Fruit fly (Drosophila melanogaster) whole organism, adult: ENCODE results near the gene CG13116.
A peak's percentile ranks its signal among the peaks of the same experiment; 100 is the strongest.

ENCODE experiments used
- CG11617 ChIP-seq: fragments of 200-800 bp; sonication (Bioruptor generic); optimal IDR thresholded peaks from 2 replicates; lab custom pipeline; 2017; ENCODE audit warnings: mild to moderate bottlenecking, missing biosample characterization, missing genetic modification reagents, missing genetic modification characterization
- CG12768 ChIP-seq: fragments of 200-800 bp; sonication (Bioruptor generic); optimal IDR thresholded peaks from 2 replicates; lab custom pipeline; 2017; ENCODE audit warnings: missing biosample characterization, missing genetic modification characterization, mild to moderate bottlenecking, moderate library complexity, missing genetic modification reagents
- CG14711 ChIP-seq: fragments of 200-800 bp; sonication (Bioruptor generic); optimal IDR thresholded peaks from 2 replicates; lab custom pipeline; 2018; ENCODE audit warnings: missing biosample characterization, mild to moderate bottlenecking, missing genetic modification characterization, moderate library complexity
- CG1620 ChIP-seq: fragments of 200-800 bp; sonication (Bioruptor generic); optimal IDR thresholded peaks from 2 replicates; lab custom pipeline; 2016; ENCODE audit warnings: missing biosample characterization, missing genetic modification characterization
- CG33017 ChIP-seq: fragments of 200-800 bp; sonication (Bioruptor generic); optimal IDR thresholded peaks from 2 replicates; lab custom pipeline; 2018; ENCODE audit warnings: missing biosample characterization, mild to moderate bottlenecking, missing genetic modification characterization, moderate library complexity
- CG5204 ChIP-seq: fragments of 200-800 bp; sonication (Bioruptor generic); optimal IDR thresholded peaks from 2 replicates; lab custom pipeline; 2016; ENCODE audit warnings: missing biosample characterization, missing genetic modification characterization
- CG7045 ChIP-seq: fragments of 200-800 bp; sonication (Bioruptor generic); optimal IDR thresholded peaks from 2 replicates; lab custom pipeline; 2017; ENCODE audit warnings: missing biosample characterization, mild to moderate bottlenecking, missing genetic modification characterization
- CG7101 ChIP-seq: fragments of 200-800 bp; sonication (Bioruptor generic); optimal IDR thresholded peaks from 2 replicates; lab custom pipeline; 2018; ENCODE audit warnings: missing biosample characterization, mild to moderate bottlenecking, missing genetic modification characterization, moderate library complexity
- Clk ChIP-seq: fragments of 200-800 bp; sonication (Bioruptor generic); optimal IDR thresholded peaks from 2 replicates; lab custom pipeline; 2017; ENCODE audit warnings: missing biosample characterization, missing genetic modification characterization
- Crg-1 ChIP-seq: fragments of 200-800 bp; sonication (Bioruptor generic); optimal IDR thresholded peaks from 2 replicates; lab custom pipeline; 2016; ENCODE audit warnings: missing biosample characterization, missing genetic modification characterization
- Hr96 ChIP-seq: fragments of 200-800 bp; sonication (Bioruptor generic); optimal IDR thresholded peaks from 2 replicates; lab custom pipeline; 2016; ENCODE audit warnings: missing biosample characterization, missing genetic modification characterization
- Mnt ChIP-seq: fragments of 200-800 bp; sonication (Bioruptor generic); optimal IDR thresholded peaks from 2 replicates; lab custom pipeline; 2016; ENCODE audit warnings: missing biosample characterization, mild to moderate bottlenecking, missing genetic modification characterization
- bab1 ChIP-seq: fragments of 200-800 bp; sonication (Bioruptor generic); optimal IDR thresholded peaks from 3 replicates; lab custom pipeline; 2019; ENCODE audit warnings: missing biosample characterization, mild to moderate bottlenecking, missing genetic modification characterization, moderate library complexity
- cic ChIP-seq: fragments of 200-800 bp; sonication (Bioruptor generic); optimal IDR thresholded peaks from 2 replicates; lab custom pipeline; 2017; ENCODE audit warnings: missing biosample characterization, mild to moderate bottlenecking, missing genetic modification characterization, moderate library complexity
- cnc ChIP-seq, 2 experiments: fragments of >200 bp; optimal IDR thresholded peaks; 2 replicates each; lab custom pipeline; 2017
- kay ChIP-seq: fragments of 200-800 bp; sonication (Bioruptor generic); peaks from one replicate; lab custom pipeline; 2016; ENCODE audit warnings: missing biosample characterization, missing genetic modification characterization, borderline replicate concordance
- ovo ChIP-seq: fragments of 200-800 bp; sonication (Bioruptor generic); optimal IDR thresholded peaks from 2 replicates; lab custom pipeline; 2016; ENCODE audit warnings: missing biosample characterization, missing genetic modification characterization
- pad ChIP-seq: fragments of 200-800 bp; sonication (Bioruptor generic); optimal IDR thresholded peaks from 3 replicates; lab custom pipeline; 2017; ENCODE audit warnings: missing biosample characterization, missing genetic modification characterization, mild to moderate bottlenecking, moderate library complexity, missing genetic modification reagents
- tj ChIP-seq: fragments of 200-800 bp; sonication (Bioruptor generic); optimal IDR thresholded peaks from 3 replicates; lab custom pipeline; 2017; ENCODE audit warnings: missing biosample characterization, mild to moderate bottlenecking, missing genetic modification characterization, moderate library complexity
- toe ChIP-seq: fragments of 200-800 bp; sonication (Bioruptor generic); optimal IDR thresholded peaks from 2 replicates; lab custom pipeline; 2016; ENCODE audit warnings: missing biosample characterization, missing genetic modification characterization

CG13116 gene

dm6 chr2L:9766758-9767157 is 37.0 kb downstream of the CG13116 start, which contains the start of gene CG4017:
Gene CG4017, plus strand, starts transcription at chr2L:9767058.
- no peak for TF ChIP-seq ovo (GFP tag; lab: Kevin White, UChicago)
- TF ChIP-seq CG7101 (tag; lab: Kevin White, UChicago): no peak
- no peak for TF ChIP-seq CG11617 (GFP tag; lab: Kevin White, UChicago)
- TF ChIP-seq kay: no peak
- TF ChIP-seq bab1 (GFP tag; lab: Kevin White, UChicago): no peak
- TF ChIP-seq CG14711: no peak
- TF ChIP-seq toe (GFP tag; lab: Kevin White, UChicago): no peak

dm6 chr2L:9768735-9769134 is 39.0 kb downstream of the CG13116 start, which contains the start of gene CG17633:
Gene CG17633, plus strand, starts transcription at chr2L:9769060.
- no peak for TF ChIP-seq CG14711
- no peak for TF ChIP-seq ovo (GFP tag; lab: Kevin White, UChicago)

DNA sequence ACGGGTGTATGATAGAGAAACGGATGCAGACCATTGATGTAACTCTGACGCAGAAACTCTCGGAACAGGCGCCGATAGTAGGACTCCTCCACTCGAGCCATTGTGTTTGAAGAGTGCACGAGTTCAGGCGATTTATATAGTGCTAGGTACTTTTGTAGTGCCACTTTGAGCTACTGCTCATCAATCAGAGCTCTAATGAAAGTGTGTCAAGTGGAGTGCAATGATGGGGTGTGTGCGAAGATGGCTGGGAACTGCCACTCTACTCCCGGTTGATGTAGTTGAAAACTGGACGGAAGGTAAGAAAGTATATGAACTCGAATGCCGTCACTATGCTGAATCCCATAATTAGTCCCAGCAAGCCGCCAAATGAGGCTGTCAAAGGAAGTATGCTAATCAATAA is 41.2 kb downstream of the CG13116 start, which contains the start of gene ppk18:
Gene ppk18 (minus strand): TSS at position 101 of the 400 bp plus-strand sequence.
- TF ChIP-seq Crg-1: no peak
- no peak for TF ChIP-seq cic
- TF ChIP-seq ovo (GFP tag; lab: Kevin White, UChicago): no peak
- TF ChIP-seq Hr96: no peak
- TF ChIP-seq CG7045 (GFP tag; lab: Kevin White, UChicago): no peak

dm6 chr2L:9774980-9775628 is 45.4 kb downstream of the CG13116 start, which contains the start of the genes ppk11 and ppk16:
Gene ppk11, minus strand, starts transcription at chr2L:9775030.
Gene ppk16, minus strand, starts transcription at chr2L:9775030.
- peak; percentile 16 for TF ChIP-seq CG11617 (GFP tag; lab: Kevin White, UChicago)
- no peak for TF ChIP-seq CG7045 (GFP tag; lab: Kevin White, UChicago)
- TF ChIP-seq CG33017: no peak
- no peak for TF ChIP-seq Hr96
- no peak for TF ChIP-seq bab1 (GFP tag; lab: Kevin White, UChicago)
- TF ChIP-seq cnc (optimal IDR thresholded peaks at IDR 0.05; lab: Kevin White, UChicago): no peak
- no peak for TF ChIP-seq CG5204 (GFP tag; lab: Kevin White, UChicago)
- peak; percentile 10 for TF ChIP-seq Crg-1
- TF ChIP-seq pad (GFP tag; lab: Kevin White, UChicago): no peak
- TF ChIP-seq Clk (GFP tag; lab: Kevin White, UChicago): no peak
- no peak for TF ChIP-seq tj
- peak; percentile 35 for TF ChIP-seq kay
- TF ChIP-seq toe (GFP tag; lab: Kevin White, UChicago): no peak
- TF ChIP-seq CG1620 (GFP tag; lab: Kevin White, UChicago): no peak
- no peak for TF ChIP-seq cic
- no peak for TF ChIP-seq CG12768 (GFP tag; lab: Kevin White, UChicago)
- TF ChIP-seq Mnt (GFP tag; lab: Kevin White, UChicago): peak; percentile 10
- peak; percentile 2 for TF ChIP-seq ovo (GFP tag; lab: Kevin White, UChicago)
- TF ChIP-seq CG14711: peak; percentile 16
- peak; percentile 25 for TF ChIP-seq CG7101 (tag; lab: Kevin White, UChicago)

DNA sequence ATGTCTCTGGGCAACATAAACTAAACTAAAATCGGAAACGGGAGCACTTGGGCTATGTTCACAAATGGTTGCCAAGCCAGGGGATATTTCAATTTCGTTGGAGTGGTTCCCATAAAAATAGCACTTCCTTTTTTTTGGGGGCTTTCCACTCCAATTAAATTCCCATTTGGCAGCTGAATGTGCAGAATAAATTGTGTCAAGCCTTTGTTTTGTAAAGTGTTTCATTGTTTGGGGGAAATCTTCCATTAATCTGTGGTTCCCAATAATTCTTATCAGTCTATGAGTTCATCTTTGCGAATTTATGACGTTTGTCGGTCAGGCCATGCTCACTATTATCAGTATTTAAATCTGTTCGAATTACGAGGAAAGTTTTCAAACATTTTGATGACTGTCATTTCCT is 48.2 kb downstream of the CG13116 start:
- TF ChIP-seq pad (GFP tag; lab: Kevin White, UChicago) (no peak), CG7101 (tag; lab: Kevin White, UChicago) (no peak), Crg-1 (no peak), CG7045 (GFP tag; lab: Kevin White, UChicago) (no peak), ovo (GFP tag; lab: Kevin White, UChicago) (no peak), Clk (GFP tag; lab: Kevin White, UChicago) (no peak), Mnt (GFP tag; lab: Kevin White, UChicago) (no peak), CG12768 (GFP tag; lab: Kevin White, UChicago) (no peak), CG33017 (no peak), kay (no peak), Hr96 (no peak)

- no peak for TF ChIP-seq toe (GFP tag; lab: Kevin White, UChicago)
- no peak for TF ChIP-seq CG5204 (GFP tag; lab: Kevin White, UChicago)
- no peak for TF ChIP-seq CG7045 (GFP tag; lab: Kevin White, UChicago)
- TF ChIP-seq CG33017: no peak
- no peak for TF ChIP-seq CG7101 (tag; lab: Kevin White, UChicago)
- no peak for TF ChIP-seq Crg-1
- TF ChIP-seq kay: no peak
- TF ChIP-seq CG11617 (GFP tag; lab: Kevin White, UChicago): no peak
- TF ChIP-seq CG1620 (GFP tag; lab: Kevin White, UChicago): no peak
- no peak for TF ChIP-seq CG12768 (GFP tag; lab: Kevin White, UChicago)
- TF ChIP-seq Mnt (GFP tag; lab: Kevin White, UChicago): no peak
- no peak for TF ChIP-seq cnc (optimal IDR thresholded peaks at IDR 0.05; lab: Kevin White, UChicago)
- no peak for TF ChIP-seq Hr96
- TF ChIP-seq tj: no peak
- TF ChIP-seq cic: no peak
These were observed 48.7 kb downstream of the CG13116 start for dm6 chr2L:9778416-9778815.

dm6 chr2L:9779147-9779546 is 49.4 kb downstream of the CG13116 start:
- TF ChIP-seq CG1620 (GFP tag; lab: Kevin White, UChicago) (no peak), cnc (optimal IDR thresholded peaks at IDR 0.05; lab: Kevin White, UChicago) (no peak), CG14711 (no peak), Mnt (GFP tag; lab: Kevin White, UChicago) (no peak), CG33017 (peak; percentile 69), cic (peak; percentile 41), CG11617 (GFP tag; lab: Kevin White, UChicago) (peak; percentile 29), toe (GFP tag; lab: Kevin White, UChicago) (no peak), Clk (GFP tag; lab: Kevin White, UChicago) (no peak), CG7101 (tag; lab: Kevin White, UChicago) (peak; percentile 59), tj (no peak), bab1 (GFP tag; lab: Kevin White, UChicago) (no peak), Hr96 (no peak), CG5204 (GFP tag; lab: Kevin White, UChicago) (peak; percentile 42), CG12768 (GFP tag; lab: Kevin White, UChicago) (peak; percentile 17), kay (peak; percentile 63), pad (GFP tag; lab: Kevin White, UChicago) (no peak), ovo (GFP tag; lab: Kevin White, UChicago) (no peak), CG7045 (GFP tag; lab: Kevin White, UChicago) (peak; percentile 51), Crg-1 (no peak)
